Worm (Caenorhabditis elegans): ENCODE measurements around the gene F14D7.14.

F14D7.14 gene

DNA sequence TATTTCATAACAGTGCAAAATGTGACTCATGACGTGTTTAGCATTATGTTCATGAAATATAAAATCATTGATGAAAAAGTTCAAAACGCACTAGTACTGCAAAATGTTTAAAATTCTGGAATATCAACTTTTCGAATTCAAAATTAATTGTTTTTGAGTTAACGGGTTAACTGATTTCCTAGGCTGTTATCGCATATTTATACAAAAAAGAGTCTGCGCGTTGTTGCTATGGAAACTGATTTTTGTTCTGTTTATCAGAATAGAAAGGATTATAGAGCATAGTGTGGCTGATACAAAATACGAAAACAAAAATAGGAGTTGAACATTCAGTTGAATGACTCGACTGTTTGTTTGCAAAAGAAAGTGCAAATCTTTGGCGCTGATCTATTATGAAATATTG, 7.9 kb downstream of the F14D7.14 start:
- TF ChIP-seq nhr-28 (tag; optimal IDR thresholded peaks at IDR 0.05): no peak
- no peak for TF ChIP-seq pqm-1 (tag; optimal IDR thresholded peaks at IDR 0.05)
- TF ChIP-seq nhr-76 (tag; optimal IDR thresholded peaks at IDR 0.05): no peak

DNA sequence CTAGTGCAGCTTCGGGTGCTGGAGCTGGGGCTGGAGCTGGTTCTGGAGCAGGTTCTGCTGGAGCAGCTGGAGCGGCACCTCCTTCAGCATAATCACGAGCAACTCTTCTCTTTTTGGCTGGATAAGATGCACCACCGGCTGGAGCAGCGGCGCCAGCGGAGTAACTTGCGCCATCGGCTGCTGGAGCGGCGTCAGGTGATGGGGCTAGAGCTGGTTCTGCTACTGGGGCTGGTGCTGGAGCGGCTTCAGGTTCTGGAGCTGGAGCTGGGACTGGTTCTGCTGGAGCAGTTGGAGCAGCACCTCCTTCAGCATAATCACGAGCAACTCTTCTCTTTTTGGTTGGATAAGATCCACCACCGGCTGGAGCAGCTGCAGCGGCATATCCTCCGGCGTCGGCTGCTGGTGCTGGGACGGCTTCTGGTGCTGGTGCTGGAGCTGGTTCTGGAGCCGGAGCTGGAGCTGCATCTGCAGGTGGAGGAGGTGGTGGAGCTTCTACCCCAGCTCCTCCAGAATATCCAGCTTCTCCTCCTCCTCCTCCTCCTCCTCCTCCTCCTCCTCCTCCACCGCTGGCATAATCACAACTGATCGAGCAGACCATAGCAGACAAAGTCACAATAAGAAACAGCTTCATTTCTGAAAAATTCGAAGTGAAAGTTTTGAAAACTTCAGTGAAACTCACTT, 9.5 kb downstream of the F14D7.14 start, which contains the start of gene F47B8.13:
F47B8.13 (minus strand) TSS at position 631 of the 681 bp plus-strand sequence.
- TF ChIP-seq ceh-82 (tag; optimal IDR thresholded peaks at IDR 0.05) (no peak), lin-39 (tag; optimal IDR thresholded peaks at IDR 0.05) (no peak), skn-1 (tag; optimal IDR thresholded peaks at IDR 0.05) (no peak), elt-2 (tag; optimal IDR thresholded peaks at IDR 0.05) (no peak), nhr-237 (tag; optimal IDR thresholded peaks at IDR 0.05) (no peak), hmg-11 (tag; optimal IDR thresholded peaks at IDR 0.05) (no peak), tbx-2 (tag; optimal IDR thresholded peaks at IDR 0.05) (no peak), ceh-9 (tag; optimal IDR thresholded peaks at IDR 0.05) (no peak), zag-1 (tag; optimal IDR thresholded peaks at IDR 0.05) (no peak), mdl-1 (tag; optimal IDR thresholded peaks at IDR 0.05) (no peak), nhr-67 (tag; optimal IDR thresholded peaks at IDR 0.05) (no peak), nhr-77 (tag; optimal IDR thresholded peaks at IDR 0.05) (no peak), lin-15B (tag; optimal IDR thresholded peaks at IDR 0.05) (no peak)

DNA sequence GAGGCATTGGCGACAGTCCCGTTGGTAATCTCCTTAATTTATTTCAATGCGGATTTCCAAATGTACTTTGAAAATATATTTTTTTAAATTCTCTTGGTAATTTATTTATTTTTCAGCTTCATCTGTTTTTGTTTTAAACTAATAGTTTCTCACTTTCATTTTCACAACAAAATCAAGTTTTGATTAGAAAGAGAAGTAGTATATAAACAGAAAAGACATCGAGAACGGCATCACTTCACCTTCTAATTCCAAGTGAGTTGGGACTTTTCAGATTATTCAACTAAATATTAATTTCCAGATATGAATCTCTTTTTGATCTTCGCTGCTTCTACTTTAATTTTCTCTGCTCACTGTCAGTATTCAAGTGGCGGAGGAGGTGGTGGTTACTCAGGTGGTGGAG, 10.5 kb downstream of the F14D7.14 start, which contains the start of gene F47B8.14:
F47B8.14 (plus strand) TSS at position 301 of the 400 bp plus-strand sequence.
- TF ChIP-seq snpc-4 (tag; optimal IDR thresholded peaks at IDR 0.05) (no peak), elt-3 (tag; optimal IDR thresholded peaks at IDR 0.05) (no peak), eor-1 (tag; optimal IDR thresholded peaks at IDR 0.05) (no peak), nhr-23 (tag; optimal IDR thresholded peaks at IDR 0.05) (no peak), R02D3.7 (tag; optimal IDR thresholded peaks at IDR 0.05) (no peak), ceh-82 (tag; optimal IDR thresholded peaks at IDR 0.05) (no peak), lin-39 (tag; optimal IDR thresholded peaks at IDR 0.05) (no peak), fos-1 (tag; optimal IDR thresholded peaks at IDR 0.05) (no peak), ceh-16 (tag; optimal IDR thresholded peaks at IDR 0.05) (no peak), jun-1 (tag; optimal IDR thresholded peaks at IDR 0.05) (no peak), nfya-1 (tag; optimal IDR thresholded peaks at IDR 0.05; ENCODE audit: insufficient read depth) (no peak), nhr-67 (tag; optimal IDR thresholded peaks at IDR 0.05) (no peak), nhr-12 (tag; optimal IDR thresholded peaks at IDR 0.05) (no peak), elt-2 (tag; optimal IDR thresholded peaks at IDR 0.05) (no peak), nhr-237 (tag; optimal IDR thresholded peaks at IDR 0.05) (no peak), tbx-2 (tag; optimal IDR thresholded peaks at IDR 0.05) (no peak), nhr-43 (tag; optimal IDR thresholded peaks at IDR 0.05; ENCODE audit: poor library complexity, severe bottlenecking) (no peak), elt-1 (tag; optimal IDR thresholded peaks at IDR 0.05) (no peak), ceh-28 (tag; optimal IDR thresholded peaks at IDR 0.05) (no peak), daf-12 (tag; optimal IDR thresholded peaks at IDR 0.05) (no peak)

DNA sequence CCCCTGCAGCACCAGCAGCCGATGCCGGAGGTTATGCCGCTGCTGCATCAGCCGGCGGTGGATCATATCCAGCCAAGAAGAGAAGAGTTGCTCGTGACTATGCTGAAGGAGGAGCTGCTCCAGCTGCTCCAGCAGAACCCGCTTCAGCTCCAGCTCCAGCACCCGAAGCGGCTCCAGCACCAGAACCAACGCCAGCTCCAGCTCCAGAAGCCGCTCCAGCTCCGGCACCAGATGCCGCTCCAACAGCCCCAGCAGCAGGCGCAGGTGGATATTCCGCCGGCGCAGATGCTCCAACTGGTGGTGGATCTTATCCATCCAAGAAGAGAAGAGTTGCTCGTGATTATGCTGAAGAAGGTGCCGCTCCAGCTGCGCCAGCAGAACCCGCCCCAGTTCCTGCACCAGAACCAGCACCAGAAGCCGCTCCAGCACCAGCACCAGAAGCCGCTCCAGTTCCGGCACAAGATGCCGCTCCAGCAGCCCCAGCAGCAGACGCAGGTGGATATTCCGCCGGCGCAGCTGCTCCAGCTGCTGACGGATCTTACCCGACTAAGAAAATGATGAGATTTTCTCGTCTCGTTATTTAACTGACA, 11.1 kb downstream of the F14D7.14 start:
- TF ChIP-seq nhr-28 (tag; optimal IDR thresholded peaks at IDR 0.05): no peak
- TF ChIP-seq nhr-12 (tag; optimal IDR thresholded peaks at IDR 0.05): no peak
- TF ChIP-seq fkh-10 (GFP tag; optimal IDR thresholded peaks at IDR 0.05): no peak
- TF ChIP-seq nhr-77 (tag; optimal IDR thresholded peaks at IDR 0.05): no peak
- no peak for TF ChIP-seq ceh-82 (tag; optimal IDR thresholded peaks at IDR 0.05)
- TF ChIP-seq ZK546.5 (tag; optimal IDR thresholded peaks at IDR 0.05): no peak
- TF ChIP-seq daf-12 (tag; optimal IDR thresholded peaks at IDR 0.05): no peak
- TF ChIP-seq nhr-67 (tag; optimal IDR thresholded peaks at IDR 0.05): no peak
- no peak for TF ChIP-seq snpc-4 (tag; optimal IDR thresholded peaks at IDR 0.05)
- no peak for TF ChIP-seq elt-1 (tag; optimal IDR thresholded peaks at IDR 0.05)
- TF ChIP-seq ceh-28 (tag; optimal IDR thresholded peaks at IDR 0.05): no peak
- no peak for TF ChIP-seq sea-2 (GFP tag; optimal IDR thresholded peaks at IDR 0.05)
- no peak for TF ChIP-seq lin-15B (tag; optimal IDR thresholded peaks at IDR 0.05)
- TF ChIP-seq fkh-2 (tag; optimal IDR thresholded peaks at IDR 0.05): no peak
